Worm (Caenorhabditis elegans): ENCODE measurements around the gene srt-6.

ce11 chrV:7431016-7431415, 22.4 kb upstream of the srt-6 start, which contains the start of gene srw-71:
- TF ChIP-seq attf-3 (GFP tag; conservative IDR thresholded peaks at IDR 0.05) (no peak), lin-26 (GFP tag; IDR thresholded peaks at IDR 0.05) (no peak), egl-18 (GFP tag; IDR thresholded peaks at IDR 0.05) (no peak)

All from whole organism, young adult.